Fruit fly (Drosophila melanogaster) S2 (cell line): ENCODE data around the gene Obp73a.

Experiments
- CG8478 ChIP-seq: fragments of >200 bp; optimal IDR thresholded peaks from 2 replicates; lab custom pipeline; 2018
- CTCF ChIP-seq, 2 experiments: fragments of >200 bp; optimal IDR thresholded peaks; 2 replicates each; lab custom pipeline; 2018

DNA sequence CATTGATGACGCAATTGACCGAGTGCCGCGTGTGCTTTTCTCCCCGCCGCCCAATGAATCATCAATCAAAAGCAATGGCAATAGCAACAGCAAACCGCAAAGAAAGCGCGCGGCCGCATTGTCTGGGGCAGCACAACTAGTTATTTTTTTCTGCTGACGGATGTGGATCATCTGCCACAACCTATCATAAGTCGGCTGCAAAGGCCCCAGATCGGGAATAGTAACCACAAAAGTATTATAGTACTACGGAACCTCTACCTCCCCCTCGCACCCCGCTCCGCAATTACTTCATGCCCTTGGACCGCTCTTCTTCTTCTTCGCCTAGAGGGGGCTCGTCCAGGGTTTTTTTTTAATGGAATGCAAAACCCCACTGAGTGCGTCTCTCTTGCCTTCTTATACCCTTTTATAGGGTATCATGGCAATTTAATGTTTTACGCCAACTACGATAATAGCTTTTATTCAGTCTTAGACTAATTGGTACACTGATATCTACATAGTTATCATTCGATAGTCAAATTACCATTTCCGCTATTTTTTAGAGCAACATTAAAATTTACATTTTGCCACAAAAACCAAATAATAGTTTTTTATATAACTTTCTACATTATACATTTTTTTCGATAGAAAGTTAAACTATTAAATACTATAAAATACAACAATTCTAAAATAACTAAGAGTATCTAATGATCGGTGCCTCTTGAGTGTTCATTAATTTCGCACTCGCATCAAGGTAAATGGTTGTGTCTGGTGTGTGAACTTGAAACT lies 12.0 kb downstream of the Obp73a start:
- TF ChIP-seq CG8478 (lab: Kevin White, UChicago) (no peak), CTCF (optimal IDR thresholded peaks at IDR 0.05; lab: Kevin White, UChicago) (no peak)
